Worm (Caenorhabditis elegans) whole organism, L4 larva: Measurements from ENCODE around the gene rsa-2.

ENCODE experiments used
- D1046.2 ChIP-seq: fragments of 200-800 bp; sonication (Bioruptor generic); IDR thresholded peaks from 2 replicates; pipeline ENCODE4 v1.3.6; 2022; ENCODE audit warnings: missing genetic modification characterization, missing compliant biosample characterization
- F10B5.3 ChIP-seq: sonication (generic microtip); optimal IDR thresholded peaks from 2 replicates; lab custom pipeline; 2016; ENCODE audit warnings: mild to moderate bottlenecking, missing genetic modification characterization, missing compliant biosample characterization
- F26F4.8 ChIP-seq: fragments of 200-800 bp; sonication (Bioruptor generic); conservative IDR thresholded peaks from 2 replicates; pipeline ENCODE4 v1.3.6; 2022; ENCODE audit warnings: missing genetic modification characterization, missing compliant biosample characterization
- R02D3.7 ChIP-seq: fragments of 150-350 bp; sonication (generic microtip); optimal IDR thresholded peaks from 3 replicates; lab custom pipeline; 2014; ENCODE audit warnings: missing biosample characterization, missing genetic modification characterization
- T20F7.1 ChIP-seq: fragments of 200-800 bp; sonication (Bioruptor generic); optimal IDR thresholded peaks from 2 replicates; lab custom pipeline; 2018; ENCODE audit warnings: mild to moderate bottlenecking, missing genetic modification characterization, missing compliant biosample characterization
- Y105C5A.15 ChIP-seq: fragments of 200-800 bp; sonication (Bioruptor generic); IDR thresholded peaks from 2 replicates; pipeline ENCODE4 v1.3.6; 2022; ENCODE audit warnings: missing genetic modification characterization, missing compliant biosample characterization
- Y48G9A.11 ChIP-seq: fragments of 200-800 bp; sonication (Bioruptor generic); IDR thresholded peaks from 2 replicates; pipeline ENCODE4 v1.3.6; 2022; ENCODE audit warnings: missing genetic modification reagents, missing genetic modification characterization, missing compliant biosample characterization
- Y75B8A.6 ChIP-seq: fragments of 200-800 bp; sonication (Bioruptor generic); IDR thresholded peaks from 2 replicates; pipeline ENCODE4 v1.3.6; 2022; ENCODE audit warnings: missing genetic modification reagents, missing genetic modification characterization, missing compliant biosample characterization
- ceh-20 ChIP-seq: fragments of 200-800 bp; sonication (Bioruptor generic); IDR thresholded peaks from 2 replicates; pipeline ENCODE4 v1.3.6; 2022; ENCODE audit warnings: missing genetic modification reagents, missing genetic modification characterization, missing compliant biosample characterization
- ceh-28 ChIP-seq: fragments of 150-350 bp; optimal IDR thresholded peaks from 2 replicates; lab custom pipeline; 2014; ENCODE audit warnings: missing biosample characterization, missing genetic modification reagents, missing genetic modification characterization
- ceh-32 ChIP-seq: sonication (generic microtip); optimal IDR thresholded peaks from 2 replicates; lab custom pipeline; 2016; ENCODE audit warnings: mild to moderate bottlenecking, missing genetic modification characterization, missing compliant biosample characterization; ENCODE audit not compliant: poor library complexity
- ceh-44 ChIP-seq: fragments of 200-800 bp; sonication (Bioruptor generic); IDR thresholded peaks from 2 replicates; pipeline ENCODE4 v1.3.6; 2022; ENCODE audit warnings: missing genetic modification reagents, missing genetic modification characterization, missing compliant biosample characterization
- ceh-82 ChIP-seq: sonication (generic microtip); optimal IDR thresholded peaks from 2 replicates; lab custom pipeline; 2017; ENCODE audit warnings: missing biosample characterization, missing genetic modification characterization
- ctbp-1 ChIP-seq: fragments of 200-800 bp; sonication (Bioruptor generic); IDR thresholded peaks from 2 replicates; pipeline ENCODE4 v1.3.6; 2022; ENCODE audit warnings: missing genetic modification reagents, missing genetic modification characterization, missing compliant biosample characterization
- daf-12 ChIP-seq: fragments of 150-350 bp; optimal IDR thresholded peaks from 2 replicates; lab custom pipeline; 2014; ENCODE audit warnings: missing biosample characterization, missing genetic modification reagents, missing genetic modification characterization
- daf-19 ChIP-seq: fragments of 200-800 bp; sonication (Bioruptor generic); conservative IDR thresholded peaks from 2 replicates; pipeline ENCODE4 v1.3.6; 2022; ENCODE audit warnings: missing genetic modification characterization, missing compliant biosample characterization
- daf-8 ChIP-seq: fragments of 200-800 bp; sonication (Bioruptor generic); IDR thresholded peaks from 2 replicates; pipeline ENCODE4 v1.3.6; 2022; ENCODE audit warnings: missing genetic modification characterization, missing compliant biosample characterization
- dmd-6 ChIP-seq: fragments of 200-800 bp; sonication (Bioruptor generic); IDR thresholded peaks from 2 replicates; pipeline ENCODE4 v1.3.6; 2022; ENCODE audit warnings: missing genetic modification reagents, missing genetic modification characterization, missing compliant biosample characterization
- dmd-8 ChIP-seq: fragments of 200-800 bp; sonication (Bioruptor generic); IDR thresholded peaks from 2 replicates; pipeline ENCODE4 v1.3.6; 2022; ENCODE audit warnings: missing genetic modification characterization, missing compliant biosample characterization
- dpl-1 ChIP-seq: fragments of 150-350 bp; optimal IDR thresholded peaks from 2 replicates; lab custom pipeline; 2014; ENCODE audit warnings: missing biosample characterization, missing genetic modification reagents, missing genetic modification characterization
- egl-27 ChIP-seq: sonication (generic microtip); optimal IDR thresholded peaks from 3 replicates; lab custom pipeline; 2017; ENCODE audit warnings: missing biosample characterization, missing genetic modification reagents, missing genetic modification characterization
- egl-43 ChIP-seq: fragments of 200-800 bp; sonication (Bioruptor generic); IDR thresholded peaks from 2 replicates; pipeline ENCODE4 v1.3.6; 2022; ENCODE audit warnings: missing genetic modification reagents, missing genetic modification characterization, missing compliant biosample characterization
- gei-8 ChIP-seq: fragments of 200-800 bp; sonication (Bioruptor generic); optimal IDR thresholded peaks from 2 replicates; lab custom pipeline; 2018; ENCODE audit warnings: mild to moderate bottlenecking, missing genetic modification characterization, missing compliant biosample characterization
- hif-1 ChIP-seq, 2 experiments: sonication (generic microtip); optimal IDR thresholded peaks; 2 replicates each; lab custom pipeline; 2016 to 2017; ENCODE audit warnings: missing compliant biosample characterization in 2 of 2, missing genetic modification characterization in 2 of 2, missing genetic modification reagents in 2 of 2, missing genotype in 2 of 2, mild to moderate bottlenecking in 1 of 2
- hlh-30 ChIP-seq: sonication (generic microtip); optimal IDR thresholded peaks from 2 replicates; lab custom pipeline; 2017; ENCODE audit warnings: antibody characterized with exemption, mild to moderate bottlenecking, missing genetic modification characterization, missing compliant biosample characterization; ENCODE audit not compliant: insufficient read depth
- jun-1 ChIP-seq: fragments of 150-350 bp; optimal IDR thresholded peaks from 2 replicates; lab custom pipeline; 2014; ENCODE audit warnings: missing biosample characterization, missing genetic modification reagents, missing genetic modification characterization
- lin-1 ChIP-seq: fragments of 200-800 bp; sonication (Bioruptor generic); IDR thresholded peaks from 2 replicates; pipeline ENCODE4 v1.3.6; 2022; ENCODE audit warnings: missing genetic modification reagents, missing genetic modification characterization, missing compliant biosample characterization
- lin-38 ChIP-seq: fragments of 200-800 bp; sonication (Bioruptor generic); IDR thresholded peaks from 2 replicates; pipeline ENCODE4 v1.3.6; 2022; ENCODE audit warnings: missing genetic modification reagents, missing genetic modification characterization, missing compliant biosample characterization
- mdl-1 ChIP-seq, 2 experiments: fragments of 150-350 bp in 1 of 2; sonication (generic microtip) in 1 of 2; optimal IDR thresholded peaks; 2 replicates each; lab custom pipeline; 2014 to 2017; ENCODE audit warnings: missing biosample characterization in 2 of 2, missing genetic modification characterization in 2 of 2
- mep-1 ChIP-seq: fragments of 150-350 bp; sonication (generic microtip); optimal IDR thresholded peaks from 3 replicates; lab custom pipeline; 2014; ENCODE audit warnings: missing biosample characterization, missing genetic modification characterization
- mes-2 ChIP-seq: sonication (generic microtip); optimal IDR thresholded peaks from 2 replicates; lab custom pipeline; 2016; ENCODE audit warnings: missing genotype, mild to moderate bottlenecking, missing genetic modification characterization, missing compliant biosample characterization; ENCODE audit not compliant: poor library complexity, severe bottlenecking
- mxl-2 ChIP-seq: fragments of 200-800 bp; sonication (Bioruptor generic); conservative IDR thresholded peaks from 2 replicates; pipeline ENCODE4 v1.3.6; 2022; ENCODE audit warnings: missing genetic modification reagents, missing genetic modification characterization, missing compliant biosample characterization
- mxl-3 ChIP-seq: fragments of 200-800 bp; sonication (Bioruptor generic); optimal IDR thresholded peaks from 2 replicates; lab custom pipeline; 2018; ENCODE audit warnings: mild to moderate bottlenecking, missing genetic modification characterization, missing compliant biosample characterization
- nhr-111 ChIP-seq: fragments of 200-800 bp; sonication (Bioruptor generic); optimal IDR thresholded peaks from 2 replicates; lab custom pipeline; 2018; ENCODE audit warnings: mild to moderate bottlenecking, missing genetic modification characterization, missing compliant biosample characterization
- nhr-237 ChIP-seq: sonication (generic microtip); optimal IDR thresholded peaks from 2 replicates; lab custom pipeline; 2017; ENCODE audit warnings: missing biosample characterization, missing genetic modification characterization
- nhr-77 ChIP-seq: fragments of 150-350 bp; optimal IDR thresholded peaks from 2 replicates; lab custom pipeline; 2014; ENCODE audit warnings: missing biosample characterization, missing genetic modification characterization
- pha-4 ChIP-seq, 2 experiments: fragments of 150-350 bp in 1 of 2; fragments of 200-800 bp in 1 of 2; sonication (Bioruptor generic) in 1 of 2; IDR thresholded peaks in 1 of 2; optimal IDR thresholded peaks in 1 of 2; 2 replicates each; pipeline versions ENCODE4 v1.3.6 to Lab custom; 2014 to 2022; ENCODE audit warnings: missing genetic modification characterization in 2 of 2, missing genetic modification reagents in 2 of 2, missing biosample characterization in 1 of 2, missing compliant biosample characterization in 1 of 2
- rbr-2 ChIP-seq: sonication (generic microtip); optimal IDR thresholded peaks from 2 replicates; lab custom pipeline; 2016; ENCODE audit warnings: missing genotype, missing genetic modification characterization, missing compliant biosample characterization
- saeg-2 ChIP-seq: fragments of 200-800 bp; sonication (Bioruptor generic); IDR thresholded peaks from 2 replicates; pipeline ENCODE4 v1.3.6; 2022; ENCODE audit warnings: missing genetic modification reagents, missing genetic modification characterization, missing compliant biosample characterization
- sdz-12 ChIP-seq: fragments of 200-800 bp; sonication (Bioruptor generic); optimal IDR thresholded peaks from 2 replicates; lab custom pipeline; 2018; ENCODE audit warnings: mild to moderate bottlenecking, missing genetic modification characterization, missing compliant biosample characterization
- snpc-4 ChIP-seq: fragments of 150-350 bp; optimal IDR thresholded peaks from 2 replicates; lab custom pipeline; 2014; ENCODE audit warnings: missing biosample characterization, missing genetic modification characterization
- spr-1 ChIP-seq: sonication (generic microtip); optimal IDR thresholded peaks from 2 replicates; lab custom pipeline; 2016; ENCODE audit warnings: mild to moderate bottlenecking, missing genetic modification characterization, missing compliant biosample characterization
- tra-1 ChIP-seq: fragments of 200-800 bp; sonication (Bioruptor generic); IDR thresholded peaks from 2 replicates; pipeline ENCODE4 v1.3.6; 2022; ENCODE audit warnings: missing genetic modification reagents, missing genetic modification characterization, missing compliant biosample characterization
- unc-130 ChIP-seq: sonication (generic microtip); optimal IDR thresholded peaks from 2 replicates; lab custom pipeline; 2016; ENCODE audit warnings: missing genetic modification reagents, missing genetic modification characterization, missing compliant biosample characterization
- unc-62 ChIP-seq, 3 experiments: fragments of 150-350 bp in 1 of 3; sonication (generic microtip); optimal IDR thresholded peaks in 2 of 3; peaks in 1 of 3; 1 replicate in 1 of 3; 2 replicates in 2 of 3; lab custom pipeline; 2014 to 2017; ENCODE audit warnings: missing biosample characterization in 3 of 3, missing genetic modification characterization in 3 of 3, missing genetic modification reagents in 3 of 3, missing genotype in 1 of 3
- zag-1 ChIP-seq: fragments of 150-350 bp; optimal IDR thresholded peaks from 2 replicates; lab custom pipeline; 2014; ENCODE audit warnings: missing biosample characterization, missing genetic modification characterization

rsa-2 gene

DNA sequence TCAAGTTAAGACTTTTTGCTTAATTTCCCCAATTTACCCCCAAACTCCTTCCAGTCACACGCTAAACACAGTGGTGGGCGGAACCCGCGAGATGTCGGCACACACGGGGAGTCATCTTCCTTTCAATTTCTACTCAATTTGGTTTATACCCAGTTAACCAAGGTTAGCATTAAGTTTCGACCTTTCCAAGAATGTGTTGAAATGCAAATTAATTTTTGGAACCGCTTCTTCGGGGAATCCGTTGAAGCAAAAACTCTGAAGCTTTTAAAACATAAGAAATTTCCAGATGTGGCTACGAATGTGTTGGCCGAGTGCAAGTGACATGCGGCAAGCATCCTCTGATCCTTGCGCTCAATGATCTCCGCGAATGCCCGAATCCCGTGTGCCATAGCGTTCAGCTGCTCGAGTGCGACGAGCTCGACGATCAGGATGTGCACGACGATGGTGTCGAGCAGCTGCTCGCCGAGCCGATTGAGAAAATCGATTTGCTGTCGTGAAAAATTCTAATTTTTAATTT lies 27.6 kb downstream of the rsa-2 start (continued):
- no peak for TF ChIP-seq unc-62 (GFP tag; optimal IDR thresholded peaks at IDR 0.05 in 1 of 2; lab: Kevin White, UChicago)
- no peak for TF ChIP-seq unc-62 (tag; optimal IDR thresholded peaks at IDR 0.05; lab: Kevin White, UChicago)
- TF ChIP-seq ceh-20 = no peak
- TF ChIP-seq nhr-111 (GFP tag; lab: Kevin White, UChicago) = no peak
- no peak for TF ChIP-seq unc-130 (GFP tag; lab: Kevin White, UChicago)
- TF ChIP-seq daf-12 (tag; lab: Kevin White, UChicago) = no peak
- peak; percentile 72 for TF ChIP-seq Y48G9A.11
- TF ChIP-seq dpl-1 = no peak
- peak; percentile 13 for TF ChIP-seq mep-1 (tag; lab: Kevin White, UChicago)
- TF ChIP-seq dmd-6 (GFP tag; lab: Robert Waterston, UW) = no peak
- peak; percentile 81 for TF ChIP-seq egl-43
- TF ChIP-seq gei-8 (GFP tag; lab: Kevin White, UChicago) = no peak
- TF ChIP-seq ctbp-1 (GFP tag; lab: Robert Waterston, UW) = peak; percentile 60; the same call in 1 of the 2 replicates
- 0 out of 2 replicates have a peak, but pooled peaks have one; percentile 49 for TF ChIP-seq Y75B8A.6 (GFP tag; lab: Robert Waterston, UW)
- TF ChIP-seq Y105C5A.15 = no peak
- no peak for TF ChIP-seq hif-1 (tag; optimal IDR thresholded peaks at IDR 0.05; lab: Kevin White, UChicago)
- TF ChIP-seq sdz-12 = peak; percentile 45
- TF ChIP-seq saeg-2 (GFP tag; lab: Robert Waterston, UW) = peak; percentile 64; the same call in 1 of the 2 replicates
- TF ChIP-seq R02D3.7 (tag; lab: Kevin White, UChicago) = no peak
- TF ChIP-seq F10B5.3 (tag; lab: Kevin White, UChicago) = peak; percentile 66
- peak; percentile 64; the same call in 1 of the 2 replicates for TF ChIP-seq pha-4 (GFP tag; IDR thresholded peaks at IDR 0.05; lab: Robert Waterston, UW)
- TF ChIP-seq pha-4 (tag; optimal IDR thresholded peaks at IDR 0.05; lab: Kevin White, UChicago) = no peak
- TF ChIP-seq ceh-82 (tag; lab: Kevin White, UChicago) = no peak
- TF ChIP-seq nhr-77 (tag; lab: Kevin White, UChicago) = no peak
- no peak for TF ChIP-seq mdl-1 (tag; optimal IDR thresholded peaks at IDR 0.05; lab: Kevin White, UChicago)
- TF ChIP-seq spr-1 (tag; lab: Kevin White, UChicago) = peak; percentile 44
- TF ChIP-seq daf-19 (GFP tag; lab: Robert Waterston, UW) = peak; percentile 60; the same call in 1 of the 2 replicates
- no peak for TF ChIP-seq mxl-2
- no peak for TF ChIP-seq rbr-2 (tag; lab: Kevin White, UChicago)
- TF ChIP-seq tra-1 = no peak
- TF ChIP-seq hlh-30 (tag; lab: Kevin White, UChicago) = no peak
- TF ChIP-seq lin-1 (GFP tag; lab: Robert Waterston, UW) = 0 out of 2 replicates have a peak, but pooled peaks have one; percentile 40
- no peak for TF ChIP-seq nhr-237 (tag; lab: Kevin White, UChicago)
- no peak for TF ChIP-seq jun-1
- no peak; the same call in 1 of the 2 replicates for TF ChIP-seq dmd-8 (GFP tag; lab: Robert Waterston, UW)
- no peak for TF ChIP-seq ceh-32 (tag; lab: Kevin White, UChicago)
- TF ChIP-seq egl-27 (tag; lab: Kevin White, UChicago) = no peak
- 0 out of 2 replicates have a peak, but pooled peaks have one; percentile 39 for TF ChIP-seq F26F4.8 (GFP tag; lab: Robert Waterston, UW)
- peak; percentile 74 for TF ChIP-seq snpc-4 (tag; lab: Kevin White, UChicago)
- no peak for TF ChIP-seq zag-1

DNA sequence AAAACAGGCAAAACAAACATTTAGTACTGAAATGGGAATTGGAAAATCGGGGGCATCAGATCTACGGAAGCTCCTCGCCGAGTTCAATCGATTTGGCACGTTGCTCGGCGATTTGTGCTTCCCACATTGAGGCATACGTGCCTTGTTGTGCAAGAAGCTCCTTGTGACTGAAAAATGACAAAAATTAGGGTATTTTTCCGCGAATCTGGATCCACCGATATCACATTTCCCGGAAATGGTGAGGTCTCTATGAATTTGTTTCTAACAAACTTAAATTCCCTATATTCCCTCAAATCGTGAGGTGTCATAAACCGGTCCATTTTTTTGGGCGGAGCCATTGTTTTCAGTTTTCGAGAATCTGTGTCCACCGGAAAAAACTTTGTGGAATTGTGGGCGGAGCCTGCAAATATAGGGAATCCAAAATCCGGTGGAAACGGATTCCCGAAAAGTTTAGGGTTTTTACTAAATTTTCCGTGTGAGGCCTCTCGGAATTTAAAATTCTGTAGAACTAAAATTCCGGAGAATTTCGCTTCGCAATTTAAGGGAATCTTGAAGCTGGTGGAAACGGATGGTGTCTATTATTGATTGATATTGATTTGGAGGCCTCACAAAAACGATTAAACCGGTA lies 28.5 kb downstream of the rsa-2 start:
- TF ChIP-seq D1046.2 (GFP tag; lab: Robert Waterston, UW) (0 out of 2 replicates have a peak, but pooled peaks have one; percentile 30), mep-1 (tag; lab: Kevin White, UChicago) (no peak), mxl-3 (GFP tag; lab: Kevin White, UChicago) (peak; percentile 32), mes-2 (tag; lab: Kevin White, UChicago) (peak; percentile 84), unc-62 (GFP tag; optimal IDR thresholded peaks at IDR 0.05 in 1 of 2; lab: Kevin White, UChicago) (no peak), unc-62 (tag; optimal IDR thresholded peaks at IDR 0.05; lab: Kevin White, UChicago) (no peak), hif-1 (tag; optimal IDR thresholded peaks at IDR 0.05; lab: Kevin White, UChicago) (peak in 1 of 2 experiments; percentile 83), daf-8 (GFP tag; lab: Robert Waterston, UW) (no peak), snpc-4 (tag; lab: Kevin White, UChicago) (no peak), lin-38 (peak; percentile 40; the same call in 1 of the 2 replicates), T20F7.1 (GFP tag; lab: Kevin White, UChicago) (no peak), ceh-20 (0 out of 2 replicates have a peak, but pooled peaks have one; percentile 38), ceh-28 (peak; percentile 13), daf-19 (GFP tag; lab: Robert Waterston, UW) (no peak), gei-8 (GFP tag; lab: Kevin White, UChicago) (no peak), ceh-44 (GFP tag; lab: Robert Waterston, UW) (peak; percentile 79), Y48G9A.11 (peak; percentile 47; the same call in 1 of the 2 replicates)
